Worm (Caenorhabditis elegans) whole organism, mixed stage, embryonic: Measurements from ENCODE around the gene sbt-1.

Source experiments
- bed-3 ChIP-seq: fragments of 200-800 bp; sonication (Bioruptor generic); optimal IDR thresholded peaks from 3 replicates; lab custom pipeline; 2018; ENCODE audit warnings: mild to moderate bottlenecking, missing genetic modification characterization, moderate library complexity, missing compliant biosample characterization
- ceh-39 ChIP-seq: fragments of 150-350 bp; optimal IDR thresholded peaks from 2 replicates; lab custom pipeline; 2014; ENCODE audit warnings: missing biosample characterization, missing genetic modification characterization
- ceh-43 ChIP-seq: fragments of 200-800 bp; sonication (Bioruptor generic); optimal IDR thresholded peaks from 2 replicates; lab custom pipeline; 2018; ENCODE audit warnings: mild to moderate bottlenecking, missing genetic modification characterization, moderate library complexity, missing compliant biosample characterization
- ceh-83 ChIP-seq: fragments of 200-800 bp; sonication (Bioruptor generic); optimal IDR thresholded peaks from 2 replicates; lab custom pipeline; 2018; ENCODE audit warnings: mild to moderate bottlenecking, missing genetic modification characterization, missing compliant biosample characterization
- ces-1 ChIP-seq: fragments of 150-350 bp; optimal IDR thresholded peaks from 2 replicates; lab custom pipeline; 2014; ENCODE audit warnings: missing biosample characterization, missing genetic modification reagents, missing genetic modification characterization
- cnd-1 ChIP-seq: fragments of 200-800 bp; sonication (Bioruptor generic); optimal IDR thresholded peaks from 2 replicates; lab custom pipeline; 2018; ENCODE audit warnings: mild to moderate bottlenecking, missing genetic modification characterization, missing compliant biosample characterization
- elt-1 ChIP-seq: sonication (generic microtip); optimal IDR thresholded peaks from 2 replicates; lab custom pipeline; 2017; ENCODE audit warnings: missing genetic modification characterization, mild to moderate bottlenecking, missing compliant biosample characterization, antibody characterized with exemption, moderate library complexity, borderline replicate concordance; ENCODE audit not compliant: insufficient read depth
- elt-3 ChIP-seq: fragments of 150-350 bp; optimal IDR thresholded peaks from 2 replicates; lab custom pipeline; 2014; ENCODE audit warnings: missing biosample characterization, missing genetic modification characterization
- flh-1 ChIP-seq: fragments of 200-800 bp; sonication (Bioruptor generic); optimal IDR thresholded peaks from 2 replicates; lab custom pipeline; 2018; ENCODE audit warnings: mild to moderate bottlenecking, missing genetic modification characterization, moderate library complexity, missing compliant biosample characterization
- ham-2 ChIP-seq: fragments of 200-800 bp; sonication (Bioruptor generic); optimal IDR thresholded peaks from 2 replicates; lab custom pipeline; 2018; ENCODE audit warnings: mild to moderate bottlenecking, missing genetic modification characterization, missing compliant biosample characterization
- hlh-1 ChIP-seq: fragments of 150-350 bp; optimal IDR thresholded peaks from 2 replicates; lab custom pipeline; 2014; ENCODE audit warnings: missing biosample characterization, missing genetic modification reagents, missing genetic modification characterization
- lin-13 ChIP-seq: fragments of 150-350 bp; optimal IDR thresholded peaks from 2 replicates; lab custom pipeline; 2014; ENCODE audit warnings: missing biosample characterization, missing genetic modification characterization
- lin-32 ChIP-seq: fragments of 200-800 bp; sonication (Bioruptor generic); optimal IDR thresholded peaks from 2 replicates; lab custom pipeline; 2018; ENCODE audit warnings: mild to moderate bottlenecking, missing genetic modification characterization, missing compliant biosample characterization
- lsy-2 ChIP-seq: fragments of 150-350 bp; optimal IDR thresholded peaks from 2 replicates; lab custom pipeline; 2014; ENCODE audit warnings: missing biosample characterization, missing genetic modification characterization
- mab-5 ChIP-seq: fragments of 150-350 bp; optimal IDR thresholded peaks from 2 replicates; lab custom pipeline; 2014; ENCODE audit warnings: missing biosample characterization, missing genetic modification characterization
- mep-1 ChIP-seq: fragments of 150-350 bp; optimal IDR thresholded peaks from 2 replicates; lab custom pipeline; 2017; ENCODE audit warnings: missing biosample characterization, missing genetic modification reagents, missing genetic modification characterization, inconsistent platforms
- nhr-12 ChIP-seq: fragments of 150-350 bp; optimal IDR thresholded peaks from 2 replicates; lab custom pipeline; 2014; ENCODE audit warnings: missing biosample characterization, missing genetic modification characterization
- nhr-2 ChIP-seq: fragments of 150-350 bp; optimal IDR thresholded peaks from 2 replicates; lab custom pipeline; 2014; ENCODE audit warnings: missing biosample characterization, missing genetic modification characterization
- nhr-237 ChIP-seq: fragments of 150-350 bp; optimal IDR thresholded peaks from 2 replicates; lab custom pipeline; 2014; ENCODE audit warnings: missing biosample characterization, missing genetic modification characterization
- nhr-28 ChIP-seq: fragments of 150-350 bp; optimal IDR thresholded peaks from 2 replicates; lab custom pipeline; 2014; ENCODE audit warnings: missing biosample characterization, missing genetic modification characterization
- pha-4 ChIP-seq: fragments of 150-350 bp; optimal IDR thresholded peaks from 2 replicates; lab custom pipeline; 2018; ENCODE audit warnings: missing biosample characterization, missing genetic modification reagents, missing genetic modification characterization
- sem-2 ChIP-seq: fragments of 200-800 bp; sonication (Bioruptor generic); optimal IDR thresholded peaks from 2 replicates; lab custom pipeline; 2018; ENCODE audit warnings: mild to moderate bottlenecking, missing genetic modification characterization, missing compliant biosample characterization
- snpc-4 ChIP-seq: fragments of 150-350 bp; optimal IDR thresholded peaks from 2 replicates; lab custom pipeline; 2014; ENCODE audit warnings: missing biosample characterization, missing genetic modification characterization
- sptf-1 ChIP-seq: sonication (generic microtip); optimal IDR thresholded peaks from 2 replicates; lab custom pipeline; 2017; ENCODE audit warnings: mild to moderate bottlenecking, missing genetic modification characterization, moderate library complexity, missing compliant biosample characterization
- unc-120 ChIP-seq: sonication (generic microtip); optimal IDR thresholded peaks from 2 replicates; lab custom pipeline; 2017; ENCODE audit warnings: missing genetic modification characterization, missing compliant biosample characterization; ENCODE audit not compliant: poor library complexity, severe bottlenecking
- unc-39 ChIP-seq: fragments of 150-350 bp; optimal IDR thresholded peaks from 2 replicates; lab custom pipeline; 2014; ENCODE audit warnings: missing biosample characterization, missing genetic modification characterization
- unc-62 ChIP-seq: fragments of 150-350 bp; optimal IDR thresholded peaks from 2 replicates; lab custom pipeline; 2014; ENCODE audit warnings: missing biosample characterization, missing genetic modification reagents, missing genetic modification characterization

sbt-1 gene

ce11 chrV:20781346-20781952 lies 47.2 kb downstream of the sbt-1 start:
- no peak for TF ChIP-seq pha-4 (tag; lab: Kevin White, UChicago)
- TF ChIP-seq unc-62: no peak
- no peak for TF ChIP-seq nhr-28 (tag; lab: Kevin White, UChicago)
- TF ChIP-seq mep-1 (tag; lab: Kevin White, UChicago): no peak
- no peak for TF ChIP-seq lin-13 (tag; lab: Kevin White, UChicago)
- TF ChIP-seq unc-120 (tag; lab: Kevin White, UChicago): no peak
- no peak for TF ChIP-seq mab-5 (tag; lab: Kevin White, UChicago)
- TF ChIP-seq sem-2: no peak
- TF ChIP-seq bed-3: no peak
- TF ChIP-seq ceh-83: no peak
- TF ChIP-seq flh-1 (GFP tag; lab: Kevin White, UChicago): no peak
- TF ChIP-seq ham-2 (GFP tag; lab: Kevin White, UChicago): no peak
- TF ChIP-seq lin-32: no peak
- no peak for TF ChIP-seq cnd-1 (tag; lab: Kevin White, UChicago)
- no peak for TF ChIP-seq sptf-1
- TF ChIP-seq elt-3 (tag; lab: Kevin White, UChicago): no peak
- TF ChIP-seq nhr-12 (tag; lab: Kevin White, UChicago): no peak
- no peak for TF ChIP-seq unc-39 (tag; lab: Kevin White, UChicago)

- no peak for TF ChIP-seq flh-1 (GFP tag; lab: Kevin White, UChicago)
Measured at ce11 chrV:20780400-20780799, 48.3 kb downstream of the sbt-1 start, which contains the start of gene hif-1. TSS of gene hif-1 (plus strand) at chrV:20780407.

- TF ChIP-seq pha-4 (tag; lab: Kevin White, UChicago) (no peak), nhr-12 (tag; lab: Kevin White, UChicago) (no peak), lin-32 (no peak), hlh-1 (tag; lab: Kevin White, UChicago) (peak; percentile 82), mep-1 (tag; lab: Kevin White, UChicago) (no peak), unc-62 (peak; percentile 54)
- TF ChIP-seq, all 35 proteins: peak for 2
Measured at ce11 chrV:20779707-20780346, 48.9 kb downstream of the sbt-1 start.

- no peak for TF ChIP-seq lin-32
- TF ChIP-seq ceh-83: no peak
- no peak for TF ChIP-seq mep-1 (tag; lab: Kevin White, UChicago)
- TF ChIP-seq elt-1 (tag; lab: Kevin White, UChicago): peak; percentile 15
- TF ChIP-seq, all 35 proteins: peak for 1
Measured at ce11 chrV:20778886-20779285, 49.8 kb downstream of the sbt-1 start.

ce11 chrV:20778257-20778697 lies 50.4 kb downstream of the sbt-1 start:
- TF ChIP-seq ceh-83 (no peak), sptf-1 (peak; percentile 52), ces-1 (peak; percentile 95), nhr-2 (tag; lab: Kevin White, UChicago) (peak; percentile 86), elt-1 (tag; lab: Kevin White, UChicago) (no peak), lsy-2 (tag; lab: Kevin White, UChicago) (peak; percentile 58), ceh-43 (GFP tag; lab: Kevin White, UChicago) (no peak), ceh-39 (peak; percentile 28), elt-3 (tag; lab: Kevin White, UChicago) (peak; percentile 21), mep-1 (tag; lab: Kevin White, UChicago) (peak; percentile 87), hlh-1 (tag; lab: Kevin White, UChicago) (peak; percentile 80), lin-13 (tag; lab: Kevin White, UChicago) (peak; percentile 48), mab-5 (tag; lab: Kevin White, UChicago) (peak; percentile 27), nhr-237 (tag; lab: Kevin White, UChicago) (peak; percentile 88), unc-62 (peak; percentile 94), unc-120 (tag; lab: Kevin White, UChicago) (peak; percentile 88), snpc-4 (tag; lab: Kevin White, UChicago) (no peak)
- TF ChIP-seq, all 35 proteins: peak for 13
